Worm (Caenorhabditis elegans): ENCODE data around the gene C27A2.7.

C27A2.7 gene

DNA sequence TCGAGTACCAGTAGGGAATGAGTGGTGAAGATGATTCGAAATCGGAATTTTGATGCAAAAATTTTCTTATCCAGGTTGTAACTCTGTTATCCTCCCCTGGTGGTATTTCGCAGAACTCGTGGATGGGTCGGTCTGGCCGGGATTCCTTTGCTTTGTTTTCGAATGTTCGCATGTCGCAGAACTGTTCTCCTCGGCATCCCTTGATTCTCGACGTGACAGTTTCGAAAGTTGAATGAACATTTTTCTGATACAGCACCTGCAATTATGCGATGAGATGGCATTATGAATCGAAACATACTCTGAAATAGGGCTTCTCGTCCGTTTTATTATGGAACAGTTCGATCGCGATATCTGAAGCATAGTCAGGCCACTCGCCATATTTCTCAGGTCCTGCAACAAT, 14.9 kb downstream of the C27A2.7 start:
- TF ChIP-seq nhr-12 (tag; optimal IDR thresholded peaks at IDR 0.05) (no peak), elt-3 (tag; optimal IDR thresholded peaks at IDR 0.05) (no peak), cnd-1 (tag; optimal IDR thresholded peaks at IDR 0.05) (no peak)

- TF ChIP-seq elt-3 (tag; optimal IDR thresholded peaks at IDR 0.05) (peak; percentile 72), lin-13 (tag; optimal IDR thresholded peaks at IDR 0.05) (peak; percentile 98), sptf-1 (tag; optimal IDR thresholded peaks at IDR 0.05) (peak; percentile 62), drap-1 (GFP tag; optimal IDR thresholded peaks at IDR 0.05) (peak; percentile 71), elt-1 (tag; optimal IDR thresholded peaks at IDR 0.05; ENCODE audit: borderline replicate concordance, insufficient read depth) (peak; percentile 51), lsy-2 (tag; optimal IDR thresholded peaks at IDR 0.05) (peak; percentile 99), mab-5 (tag; optimal IDR thresholded peaks at IDR 0.05) (peak; percentile 32), nhr-237 (tag; optimal IDR thresholded peaks at IDR 0.05) (peak; percentile 95), cnd-1 (tag; optimal IDR thresholded peaks at IDR 0.05) (peak; percentile 61), lin-32 (GFP tag; optimal IDR thresholded peaks at IDR 0.05) (no peak), snpc-4 (tag; optimal IDR thresholded peaks at IDR 0.05) (no peak), unc-62 (GFP tag; optimal IDR thresholded peaks at IDR 0.05) (peak; percentile 61), blmp-1 (tag; optimal IDR thresholded peaks at IDR 0.05) (no peak), ceh-43 (GFP tag; optimal IDR thresholded peaks at IDR 0.05) (peak; percentile 18), ztf-11 (tag; optimal IDR thresholded peaks at IDR 0.05) (peak; percentile 50), bed-3 (GFP tag; optimal IDR thresholded peaks at IDR 0.05) (no peak), nhr-12 (tag; optimal IDR thresholded peaks at IDR 0.05) (peak; percentile 39), pha-4 (tag; optimal IDR thresholded peaks at IDR 0.05) (peak; percentile 97), ceh-39 (tag; optimal IDR thresholded peaks at IDR 0.05) (peak; percentile 83), unc-39 (tag; optimal IDR thresholded peaks at IDR 0.05) (no peak), nhr-28 (tag; optimal IDR thresholded peaks at IDR 0.05) (no peak), ces-1 (GFP tag; optimal IDR thresholded peaks at IDR 0.05) (peak; percentile 82), unc-120 (tag; optimal IDR thresholded peaks at IDR 0.05; ENCODE audit: poor library complexity, severe bottlenecking) (peak; percentile 75), tbx-8 (GFP tag; optimal IDR thresholded peaks at IDR 0.05) (no peak), ham-2 (GFP tag; optimal IDR thresholded peaks at IDR 0.05) (peak; percentile 69), nhr-76 (tag; optimal IDR thresholded peaks at IDR 0.05) (no peak), nhr-2 (tag; optimal IDR thresholded peaks at IDR 0.05) (no peak), hlh-1 (tag; optimal IDR thresholded peaks at IDR 0.05) (peak; percentile 83), sem-2 (GFP tag; optimal IDR thresholded peaks at IDR 0.05) (no peak), mls-2 (tag; optimal IDR thresholded peaks at IDR 0.05) (peak; percentile 76), flh-1 (GFP tag; optimal IDR thresholded peaks at IDR 0.05) (no peak), ceh-83 (GFP tag; optimal IDR thresholded peaks at IDR 0.05) (peak; percentile 30), M03D4.4 (tag; optimal IDR thresholded peaks at IDR 0.05) (peak; percentile 50), mep-1 (tag; optimal IDR thresholded peaks at IDR 0.05) (peak; percentile 96), zip-8 (tag; optimal IDR thresholded peaks at IDR 0.05) (no peak)
Observed at ce11 chrII:5055129-5055666, 16.0 kb downstream of the C27A2.7 start, which contains the start of the genes ify-1 and rpl-22. Gene ify-1, minus strand, starts transcription at chrII:5055179. Gene rpl-22, plus strand, starts transcription at chrII:5055616.

ce11 chrII:5050776-5051175, 20.4 kb downstream of the C27A2.7 start:
- TF ChIP-seq mls-2 (tag; optimal IDR thresholded peaks at IDR 0.05) (no peak), nhr-76 (tag; optimal IDR thresholded peaks at IDR 0.05) (no peak), flh-1 (GFP tag; optimal IDR thresholded peaks at IDR 0.05) (no peak), mab-5 (tag; optimal IDR thresholded peaks at IDR 0.05) (no peak), unc-62 (GFP tag; optimal IDR thresholded peaks at IDR 0.05) (no peak), pha-4 (tag; optimal IDR thresholded peaks at IDR 0.05) (no peak), tbx-8 (GFP tag; optimal IDR thresholded peaks at IDR 0.05) (no peak), ces-1 (GFP tag; optimal IDR thresholded peaks at IDR 0.05) (no peak), ham-2 (GFP tag; optimal IDR thresholded peaks at IDR 0.05) (no peak), ceh-43 (GFP tag; optimal IDR thresholded peaks at IDR 0.05) (no peak), nhr-237 (tag; optimal IDR thresholded peaks at IDR 0.05) (no peak), cnd-1 (tag; optimal IDR thresholded peaks at IDR 0.05) (no peak), lsy-2 (tag; optimal IDR thresholded peaks at IDR 0.05) (no peak), zip-8 (tag; optimal IDR thresholded peaks at IDR 0.05) (no peak), drap-1 (GFP tag; optimal IDR thresholded peaks at IDR 0.05) (no peak), unc-120 (tag; optimal IDR thresholded peaks at IDR 0.05; ENCODE audit: poor library complexity, severe bottlenecking) (no peak), hlh-1 (tag; optimal IDR thresholded peaks at IDR 0.05) (no peak)
